Worm (Caenorhabditis elegans) whole organism, L1 larva: ENCODE measurements around the gene M03C11.1.

Experiments used
- C34B4.2 ChIP-seq: sonication (generic microtip); optimal IDR thresholded peaks from 2 replicates; lab custom pipeline; 2017; ENCODE audit warnings: mild to moderate bottlenecking, missing genetic modification characterization, missing compliant biosample characterization
- F16B12.6 ChIP-seq: fragments of 150-350 bp; optimal IDR thresholded peaks from 2 replicates; lab custom pipeline; 2014; ENCODE audit warnings: missing biosample characterization, missing genetic modification characterization
- aha-1 ChIP-seq: fragments of 150-350 bp; optimal IDR thresholded peaks from 2 replicates; lab custom pipeline; 2014; ENCODE audit warnings: missing biosample characterization, missing genetic modification characterization
- ama-1 ChIP-seq: fragments of 150-350 bp; optimal IDR thresholded peaks from 2 replicates; lab custom pipeline; 2014
- blmp-1 ChIP-seq: fragments of 150-350 bp; optimal IDR thresholded peaks from 2 replicates; lab custom pipeline; 2014; ENCODE audit warnings: missing biosample characterization, missing genetic modification characterization
- ceh-8 ChIP-seq: fragments of 200-800 bp; sonication (Bioruptor generic); optimal IDR thresholded peaks from 2 replicates; lab custom pipeline; 2018; ENCODE audit warnings: mild to moderate bottlenecking, missing genetic modification characterization, moderate library complexity, missing compliant biosample characterization
- ceh-82 ChIP-seq, 3 experiments: fragments of 150-350 bp in 1 of 3; sonication (generic microtip) in 2 of 3; optimal IDR thresholded peaks; 2 replicates each; lab custom pipeline; 2014 to 2017; ENCODE audit warnings: missing biosample characterization in 3 of 3, missing genetic modification characterization in 3 of 3
- ceh-90 ChIP-seq: sonication (generic microtip); optimal IDR thresholded peaks from 2 replicates; lab custom pipeline; 2016; ENCODE audit warnings: missing genetic modification characterization, missing compliant biosample characterization
- ces-1 ChIP-seq: fragments of 150-350 bp; optimal IDR thresholded peaks from 2 replicates; lab custom pipeline; 2014; ENCODE audit warnings: missing biosample characterization, missing genetic modification reagents, missing genetic modification characterization
- dpl-1 ChIP-seq, 3 experiments: fragments of 150-350 bp in 2 of 3; sonication (generic microtip) in 1 of 3; optimal IDR thresholded peaks; 2 replicates each; lab custom pipeline; 2014 to 2017; ENCODE audit warnings: missing biosample characterization in 3 of 3, missing genetic modification characterization in 3 of 3, missing genetic modification reagents in 3 of 3
- dsc-1 ChIP-seq: sonication (generic microtip); optimal IDR thresholded peaks from 2 replicates; lab custom pipeline; 2016; ENCODE audit warnings: mild to moderate bottlenecking, missing genetic modification characterization, missing compliant biosample characterization
- egl-27 ChIP-seq, 2 experiments: fragments of 150-350 bp in 1 of 2; sonication (generic microtip); optimal IDR thresholded peaks; 3 replicates each; lab custom pipeline; 2017 to 2018; ENCODE audit warnings: missing biosample characterization in 2 of 2, missing genetic modification characterization in 2 of 2, missing genetic modification reagents in 2 of 2
- elt-2 ChIP-seq: sonication (generic microtip); optimal IDR thresholded peaks from 2 replicates; lab custom pipeline; 2016; ENCODE audit warnings: missing genetic modification characterization, mild to moderate bottlenecking, inconsistent platforms, missing compliant biosample characterization, missing genetic modification reagents
- fkh-10 ChIP-seq: sonication (generic microtip); optimal IDR thresholded peaks from 2 replicates; lab custom pipeline; 2017; ENCODE audit warnings: missing biosample characterization, missing genetic modification reagents, missing genetic modification characterization
- fkh-8 ChIP-seq: sonication (generic microtip); optimal IDR thresholded peaks from 2 replicates; lab custom pipeline; 2016; ENCODE audit warnings: mild to moderate bottlenecking, missing genetic modification characterization, missing compliant biosample characterization
- hlh-17 ChIP-seq: fragments of 200-800 bp; sonication (Bioruptor generic); optimal IDR thresholded peaks from 2 replicates; lab custom pipeline; 2018; ENCODE audit warnings: missing genetic modification characterization, mild to moderate bottlenecking, missing compliant biosample characterization, moderate library complexity, borderline replicate concordance
- lin-13 ChIP-seq: fragments of 150-350 bp; optimal IDR thresholded peaks from 2 replicates; lab custom pipeline; 2014; ENCODE audit warnings: missing biosample characterization, missing genetic modification reagents, missing genetic modification characterization
- lin-14 ChIP-seq: fragments of 200-800 bp; sonication (Bioruptor generic); optimal IDR thresholded peaks from 2 replicates; lab custom pipeline; 2018; ENCODE audit warnings: mild to moderate bottlenecking, missing genetic modification characterization, moderate library complexity, missing compliant biosample characterization
- lin-15B ChIP-seq: fragments of 150-350 bp; sonication (generic microtip); optimal IDR thresholded peaks from 3 replicates; lab custom pipeline; 2014; ENCODE audit warnings: missing biosample characterization, missing genetic modification characterization
- lin-35 ChIP-seq, 2 experiments: fragments of 150-350 bp; optimal IDR thresholded peaks; 2 replicates each; lab custom pipeline; 2014; ENCODE audit warnings: missing biosample characterization in 2 of 2, missing genetic modification characterization in 2 of 2, missing genetic modification reagents in 2 of 2
- lin-39 ChIP-seq: fragments of 150-350 bp; optimal IDR thresholded peaks from 2 replicates; lab custom pipeline; 2014; ENCODE audit warnings: missing biosample characterization, missing genetic modification reagents, missing genetic modification characterization
- lsy-2 ChIP-seq, 2 experiments: fragments of 150-350 bp; optimal IDR thresholded peaks; 2 replicates each; lab custom pipeline; 2014; ENCODE audit warnings: missing biosample characterization in 2 of 2, missing genetic modification characterization in 2 of 2
- mab-9 ChIP-seq: fragments of 200-800 bp; sonication (Bioruptor generic); IDR thresholded peaks from 2 replicates; pipeline ENCODE4 v1.3.6; 2022; ENCODE audit warnings: missing genetic modification reagents, missing genetic modification characterization, missing compliant biosample characterization
- mdl-1 ChIP-seq, 2 experiments: fragments of 150-350 bp; optimal IDR thresholded peaks; 2 replicates each; lab custom pipeline; 2014 to 2017; ENCODE audit warnings: missing biosample characterization in 2 of 2, missing genetic modification characterization in 2 of 2, inconsistent platforms in 1 of 2
- nhr-11 ChIP-seq: fragments of 150-350 bp; optimal IDR thresholded peaks from 2 replicates; lab custom pipeline; 2014; ENCODE audit warnings: missing biosample characterization, missing genetic modification characterization
- nhr-19 ChIP-seq: fragments of 200-800 bp; sonication (Bioruptor generic); conservative IDR thresholded peaks from 2 replicates; pipeline ENCODE4 v1.3.6; 2022; ENCODE audit warnings: missing genetic modification characterization, missing compliant biosample characterization
- nhr-20 ChIP-seq: sonication (generic microtip); optimal IDR thresholded peaks from 2 replicates; lab custom pipeline; 2016; ENCODE audit warnings: mild to moderate bottlenecking, missing genetic modification characterization, missing compliant biosample characterization
- nhr-71 ChIP-seq: sonication (generic microtip); optimal IDR thresholded peaks from 2 replicates; lab custom pipeline; 2016; ENCODE audit warnings: mild to moderate bottlenecking, missing genetic modification characterization, moderate library complexity, missing compliant biosample characterization
- nhr-76 ChIP-seq: sonication (generic microtip); optimal IDR thresholded peaks from 2 replicates; lab custom pipeline; 2017; ENCODE audit warnings: missing biosample characterization, missing genetic modification characterization
- nhr-77 ChIP-seq: fragments of 150-350 bp; optimal IDR thresholded peaks from 2 replicates; lab custom pipeline; 2014; ENCODE audit warnings: missing biosample characterization, missing genetic modification characterization
- nhr-84 ChIP-seq: sonication (generic microtip); optimal IDR thresholded peaks from 2 replicates; lab custom pipeline; 2017; ENCODE audit warnings: missing biosample characterization, missing genetic modification characterization
- nhr-85 ChIP-seq: sonication (generic microtip); peaks from one replicate; lab custom pipeline; 2016; ENCODE audit warnings: missing genetic modification characterization, inconsistent platforms, missing compliant biosample characterization
- pax-3 ChIP-seq: fragments of 200-800 bp; sonication (Bioruptor generic); optimal IDR thresholded peaks from 2 replicates; lab custom pipeline; 2018; ENCODE audit warnings: mild to moderate bottlenecking, missing genetic modification characterization, moderate library complexity, missing compliant biosample characterization
- pqm-1 ChIP-seq: sonication (generic microtip); optimal IDR thresholded peaks from 3 replicates; lab custom pipeline; 2017; ENCODE audit warnings: missing biosample characterization, missing genetic modification characterization
- rnt-1 ChIP-seq: sonication (generic microtip); optimal IDR thresholded peaks from 2 replicates; lab custom pipeline; 2016; ENCODE audit warnings: mild to moderate bottlenecking, missing genetic modification characterization, moderate library complexity, missing compliant biosample characterization
- snu-23 ChIP-seq: sonication (generic microtip); optimal IDR thresholded peaks from 2 replicates; lab custom pipeline; 2016; ENCODE audit warnings: missing genetic modification characterization, missing compliant biosample characterization
- tlp-1 ChIP-seq: fragments of 150-350 bp; optimal IDR thresholded peaks from 2 replicates; lab custom pipeline; 2014; ENCODE audit warnings: missing biosample characterization, missing genetic modification characterization
- unc-62 ChIP-seq: fragments of 150-350 bp; optimal IDR thresholded peaks from 2 replicates; lab custom pipeline; 2014; ENCODE audit warnings: missing biosample characterization, missing genetic modification reagents, missing genetic modification characterization
- zag-1 ChIP-seq: fragments of 150-350 bp; optimal IDR thresholded peaks from 2 replicates; lab custom pipeline; 2014; ENCODE audit warnings: missing biosample characterization, missing genetic modification characterization
- zip-4 ChIP-seq: fragments of 200-800 bp; sonication (Bioruptor generic); optimal IDR thresholded peaks from 2 replicates; lab custom pipeline; 2018; ENCODE audit warnings: mild to moderate bottlenecking, missing genetic modification characterization, moderate library complexity, missing compliant biosample characterization
- ztf-11 ChIP-seq, 2 experiments: sonication (generic microtip); optimal IDR thresholded peaks; 2 replicates each; lab custom pipeline; 2016 to 2017; ENCODE audit warnings: missing genetic modification characterization in 2 of 2, missing biosample characterization in 1 of 2, missing compliant biosample characterization in 1 of 2

Gene M03C11.1

ce11 chrIII:10364656-10365055 is 31.2 kb downstream of the M03C11.1 start, which contains the start of gene tbc-8:
Gene tbc-8, plus strand, starts transcription at chrIII:10364956.
- TF ChIP-seq nhr-20 (tag; lab: Kevin White, UChicago) (no peak), lin-14 (GFP tag; lab: Kevin White, UChicago) (no peak), pqm-1 (tag; lab: Kevin White, UChicago) (no peak), blmp-1 (tag; lab: Kevin White, UChicago) (no peak), ceh-8 (GFP tag; lab: Kevin White, UChicago) (no peak), mab-9 (GFP tag; lab: Robert Waterston, UW) (no peak), fkh-10 (GFP tag; lab: Kevin White, UChicago) (no peak)
- TF ChIP-seq, all 84 proteins: peak for 0

ce11 chrIII:10362920-10363319 is 33.0 kb downstream of the M03C11.1 start:
- TF ChIP-seq dsc-1 (tag; lab: Kevin White, UChicago) = peak; percentile 64
- no peak for TF ChIP-seq mdl-1 (tag; optimal IDR thresholded peaks at IDR 0.05; lab: Kevin White, UChicago)
- TF ChIP-seq fkh-8 (tag; lab: Kevin White, UChicago) = peak; percentile 60
- TF ChIP-seq lsy-2 (tag; optimal IDR thresholded peaks at IDR 0.05; lab: Kevin White, UChicago) = peak in 1 of 2 experiments; percentile 29
- no peak for TF ChIP-seq rnt-1 (tag; lab: Kevin White, UChicago)
- peak; percentile 12 for TF ChIP-seq pax-3 (tag; lab: Kevin White, UChicago)
- TF ChIP-seq nhr-19 (GFP tag; lab: Robert Waterston, UW) = no peak
- TF ChIP-seq, all 84 proteins: peak for 4

ce11 chrIII:10361456-10361855 is 34.4 kb downstream of the M03C11.1 start:
- TF ChIP-seq nhr-84 (tag; lab: Kevin White, UChicago) = no peak
- no peak for TF ChIP-seq egl-27 (tag; optimal IDR thresholded peaks at IDR 0.05; lab: Kevin White, UChicago)
- TF ChIP-seq ceh-90 (tag; lab: Kevin White, UChicago) = no peak
- no peak for TF ChIP-seq hlh-17 (GFP tag; lab: Kevin White, UChicago)
- no peak for TF ChIP-seq ztf-11 (tag; optimal IDR thresholded peaks at IDR 0.05; lab: Kevin White, UChicago)
- TF ChIP-seq C34B4.2 = no peak
- TF ChIP-seq aha-1 (tag; lab: Kevin White, UChicago) = no peak
- TF ChIP-seq mdl-1 (tag; optimal IDR thresholded peaks at IDR 0.05; lab: Kevin White, UChicago) = no peak
- TF ChIP-seq, all 84 proteins: peak for 0

ce11 chrIII:10359916-10360315 is 36.0 kb downstream of the M03C11.1 start:
- peak; percentile 10 for TF ChIP-seq nhr-85 (tag; lab: Kevin White, UChicago)
- TF ChIP-seq lin-14 (GFP tag; lab: Kevin White, UChicago) = peak; percentile 22
- no peak for TF ChIP-seq fkh-8 (tag; lab: Kevin White, UChicago)

ce11 chrIII:10358751-10359150 is 37.1 kb downstream of the M03C11.1 start:
- no peak for TF ChIP-seq unc-62
- TF ChIP-seq nhr-71 (tag; lab: Kevin White, UChicago) = peak; percentile 16
- TF ChIP-seq fkh-10 (GFP tag; lab: Kevin White, UChicago) = peak; percentile 22
- TF ChIP-seq elt-2 (tag; lab: Kevin White, UChicago) = no peak
- no peak for TF ChIP-seq aha-1 (tag; lab: Kevin White, UChicago)
- peak in 1 of 2 experiments; percentile 12 for TF ChIP-seq lsy-2 (tag; optimal IDR thresholded peaks at IDR 0.05; lab: Kevin White, UChicago)
- TF ChIP-seq lin-14 (GFP tag; lab: Kevin White, UChicago) = peak; percentile 68
- TF ChIP-seq nhr-76 (tag; lab: Kevin White, UChicago) = no peak
- TF ChIP-seq ces-1 = no peak
- no peak for TF ChIP-seq ama-1
- TF ChIP-seq nhr-77 (tag; lab: Kevin White, UChicago) = no peak
- no peak for TF ChIP-seq lin-13

- TF ChIP-seq zip-4 (GFP tag; lab: Kevin White, UChicago) (peak; percentile 64), lin-15B (tag; lab: Kevin White, UChicago) (peak; percentile 39), nhr-11 (tag; lab: Kevin White, UChicago) (no peak), zag-1 (tag; lab: Kevin White, UChicago) (no peak), lin-35 (GFP tag; optimal IDR thresholded peaks at IDR 0.05; lab: Kevin White, UChicago) (peak; percentile 98 to 100), snu-23 (GFP tag; lab: Kevin White, UChicago) (peak; percentile 91), rnt-1 (tag; lab: Kevin White, UChicago) (peak; percentile 89), lin-39 (tag; lab: Kevin White, UChicago) (peak; percentile 71), ceh-90 (tag; lab: Kevin White, UChicago) (peak; percentile 36), ceh-82 (tag; optimal IDR thresholded peaks at IDR 0.05; lab: Kevin White, UChicago) (peak; percentile 31 to 62 (median 48)), ama-1 (peak; percentile 53), tlp-1 (tag; lab: Kevin White, UChicago) (no peak), dsc-1 (tag; lab: Kevin White, UChicago) (peak; percentile 42), F16B12.6 (peak; percentile 94), dpl-1 (GFP tag; optimal IDR thresholded peaks at IDR 0.05; lab: Kevin White, UChicago) (peak; percentile 97 to 99 (median 98)), aha-1 (tag; lab: Kevin White, UChicago) (no peak)
These were observed 38.2 kb downstream of the M03C11.1 start, which contains the start of gene umps-1 for ce11 chrIII:10357598-10358186. Gene umps-1, minus strand, starts transcription at chrIII:10357648.
